Worm (Caenorhabditis elegans) whole organism, young adult: ENCODE measurements around the gene ZC513.3.

ENCODE experiments used
- B0261.1 ChIP-seq: sonication (generic microtip); optimal IDR thresholded peaks from 2 replicates; lab custom pipeline; 2016; ENCODE audit warnings: mild to moderate bottlenecking, missing genetic modification characterization, moderate library complexity, missing compliant biosample characterization
- B0336.3 ChIP-seq: fragments of 200-800 bp; sonication (Bioruptor generic); IDR thresholded peaks from 2 replicates; pipeline ENCODE4 v1.3.6; 2022; ENCODE audit warnings: missing genetic modification characterization, missing compliant biosample characterization
- C17E4.6 ChIP-seq: fragments of 200-800 bp; sonication (Bioruptor generic); IDR thresholded peaks from 2 replicates; pipeline ENCODE4 v1.3.6; 2022; ENCODE audit warnings: missing genetic modification reagents, missing genetic modification characterization, missing compliant biosample characterization
- F10E7.11 ChIP-seq: sonication (generic microtip); optimal IDR thresholded peaks from 2 replicates; lab custom pipeline; 2017; ENCODE audit warnings: mild to moderate bottlenecking, missing genetic modification characterization, moderate library complexity, missing compliant biosample characterization
- F22D6.2 ChIP-seq: sonication (generic microtip); optimal IDR thresholded peaks from 2 replicates; lab custom pipeline; 2016; ENCODE audit warnings: mild to moderate bottlenecking, missing genetic modification characterization, missing compliant biosample characterization
- F23B12.7 ChIP-seq: sonication (generic microtip); optimal IDR thresholded peaks from 2 replicates; lab custom pipeline; 2017; ENCODE audit warnings: missing genetic modification characterization, mild to moderate bottlenecking, missing compliant biosample characterization, antibody characterized with exemption, moderate library complexity; ENCODE audit not compliant: insufficient read depth
- F33H1.4 ChIP-seq: fragments of 200-800 bp; sonication (Bioruptor generic); IDR thresholded peaks from 2 replicates; pipeline ENCODE4 v1.3.6; 2022; ENCODE audit warnings: missing genetic modification reagents, missing genetic modification characterization, missing compliant biosample characterization
- F39B2.1 ChIP-seq: fragments of 200-800 bp; sonication (Bioruptor generic); IDR thresholded peaks from 2 replicates; pipeline ENCODE4 v1.3.6; 2022; ENCODE audit warnings: missing genetic modification reagents, missing genetic modification characterization, missing compliant biosample characterization
- F49E8.2 ChIP-seq: sonication (generic microtip); optimal IDR thresholded peaks from 3 replicates; lab custom pipeline; 2017; ENCODE audit warnings: missing genetic modification characterization, mild to moderate bottlenecking, missing compliant biosample characterization, antibody characterized with exemption, moderate library complexity; ENCODE audit not compliant: insufficient read depth
- T26A5.8 ChIP-seq: sonication (generic microtip); optimal IDR thresholded peaks from 2 replicates; lab custom pipeline; 2016; ENCODE audit warnings: missing genetic modification characterization, missing compliant biosample characterization
- Y53F4B.3 ChIP-seq: fragments of 200-800 bp; sonication (Bioruptor generic); IDR thresholded peaks from 2 replicates; pipeline ENCODE4 v1.3.6; 2022; ENCODE audit warnings: missing genetic modification reagents, missing genetic modification characterization, missing compliant biosample characterization
- Y53G8AR.9 ChIP-seq: fragments of 200-800 bp; sonication (Bioruptor generic); conservative IDR thresholded peaks from 2 replicates; pipeline ENCODE4 v1.3.6; 2022; ENCODE audit warnings: missing genetic modification reagents, missing genetic modification characterization, missing compliant biosample characterization
- Y56A3A.18 ChIP-seq: fragments of 200-800 bp; sonication (Bioruptor generic); IDR thresholded peaks from 2 replicates; pipeline ENCODE4 v1.3.6; 2022; ENCODE audit warnings: missing genetic modification reagents, missing genetic modification characterization, missing compliant biosample characterization
- Y67H2A.10 ChIP-seq: fragments of 200-800 bp; sonication (Bioruptor generic); conservative IDR thresholded peaks from 2 replicates; pipeline ENCODE4 v1.3.6; 2022; ENCODE audit warnings: missing genetic modification reagents, missing genetic modification characterization, missing compliant biosample characterization
- Y95B8A.8 ChIP-seq: fragments of 200-800 bp; sonication (Bioruptor generic); IDR thresholded peaks from 2 replicates; pipeline ENCODE4 v1.3.6; 2022; ENCODE audit warnings: missing genetic modification reagents, missing genetic modification characterization, missing compliant biosample characterization
- aptf-3 ChIP-seq: fragments of 200-800 bp; sonication (Bioruptor generic); IDR thresholded peaks from 2 replicates; pipeline ENCODE4 v1.3.6; 2022; ENCODE audit warnings: missing genetic modification characterization, missing compliant biosample characterization
- atf-7 ChIP-seq: sonication (generic microtip); optimal IDR thresholded peaks from 2 replicates; lab custom pipeline; 2017; ENCODE audit warnings: mild to moderate bottlenecking, missing genetic modification characterization, missing compliant biosample characterization
- attf-5 ChIP-seq: fragments of 200-800 bp; sonication (Bioruptor generic); optimal IDR thresholded peaks from 2 replicates; lab custom pipeline; 2018; ENCODE audit warnings: mild to moderate bottlenecking, missing genetic modification characterization, missing compliant biosample characterization
- attf-6 ChIP-seq: fragments of 200-800 bp; sonication (Bioruptor generic); IDR thresholded peaks from 2 replicates; pipeline ENCODE4 v1.3.6; 2022; ENCODE audit warnings: missing genetic modification reagents, missing genetic modification characterization, missing compliant biosample characterization
- ceh-40 ChIP-seq: fragments of 200-800 bp; sonication (Bioruptor generic); IDR thresholded peaks from 2 replicates; pipeline ENCODE4 v1.3.6; 2022; ENCODE audit warnings: missing genetic modification characterization, missing compliant biosample characterization
- ceh-58 ChIP-seq: fragments of 200-800 bp; sonication (Bioruptor generic); IDR thresholded peaks from 2 replicates; pipeline ENCODE4 v1.3.6; 2022; ENCODE audit warnings: missing genetic modification characterization, missing compliant biosample characterization
- ceh-79 ChIP-seq: sonication (generic microtip); optimal IDR thresholded peaks from 2 replicates; lab custom pipeline; 2017; ENCODE audit warnings: mild to moderate bottlenecking, missing genetic modification characterization, missing compliant biosample characterization
- die-1 ChIP-seq: sonication (generic microtip); optimal IDR thresholded peaks from 2 replicates; lab custom pipeline; 2016; ENCODE audit warnings: missing genotype, mild to moderate bottlenecking, missing genetic modification characterization, missing compliant biosample characterization
- dpff-1 ChIP-seq: sonication (generic microtip); optimal IDR thresholded peaks from 2 replicates; lab custom pipeline; 2017; ENCODE audit warnings: mild to moderate bottlenecking, missing genetic modification characterization, missing compliant biosample characterization
- efl-1 ChIP-seq: fragments of 150-350 bp; optimal IDR thresholded peaks from 2 replicates; lab custom pipeline; 2014; ENCODE audit warnings: missing biosample characterization, missing genetic modification reagents, missing genetic modification characterization
- egl-44 ChIP-seq: fragments of 200-800 bp; sonication (Bioruptor generic); IDR thresholded peaks from 2 replicates; pipeline ENCODE4 v1.3.6; 2022; ENCODE audit warnings: missing genetic modification reagents, missing genetic modification characterization, missing compliant biosample characterization
- fkh-3 ChIP-seq: sonication (generic microtip); optimal IDR thresholded peaks from 2 replicates; lab custom pipeline; 2016; ENCODE audit warnings: mild to moderate bottlenecking, missing genetic modification characterization, missing compliant biosample characterization
- hlh-26 ChIP-seq: fragments of 200-800 bp; sonication (Bioruptor generic); conservative IDR thresholded peaks from 2 replicates; pipeline ENCODE4 v1.3.6; 2022; ENCODE audit warnings: missing genetic modification reagents, missing genetic modification characterization, missing compliant biosample characterization
- hmg-1.2 ChIP-seq: fragments of 200-800 bp; sonication (Bioruptor generic); IDR thresholded peaks from 2 replicates; pipeline ENCODE4 v1.3.6; 2022; ENCODE audit warnings: missing genetic modification reagents, missing genetic modification characterization, missing compliant biosample characterization
- hmg-20 ChIP-seq: fragments of 200-800 bp; sonication (Bioruptor generic); IDR thresholded peaks from 2 replicates; pipeline ENCODE4 v1.3.6; 2022; ENCODE audit warnings: missing genetic modification reagents, missing genetic modification characterization, missing compliant biosample characterization
- hrde-1 ChIP-seq: sonication (generic microtip); optimal IDR thresholded peaks from 2 replicates; lab custom pipeline; 2016; ENCODE audit warnings: missing genetic modification characterization, mild to moderate bottlenecking, missing compliant biosample characterization, moderate library complexity, missing genotype, missing genetic modification reagents, borderline replicate concordance
- hsf-1 ChIP-seq: fragments of 200-800 bp; sonication (Bioruptor generic); IDR thresholded peaks from 2 replicates; pipeline ENCODE4 v1.3.6; 2022; ENCODE audit warnings: missing genetic modification reagents, missing genetic modification characterization, missing compliant biosample characterization
- let-607 ChIP-seq, 2 experiments: fragments of 200-800 bp in 1 of 2; sonication (Bioruptor generic) in 1 of 2; sonication (generic microtip) in 1 of 2; optimal IDR thresholded peaks; 2 replicates each; lab custom pipeline; 2016 to 2018; ENCODE audit warnings: mild to moderate bottlenecking in 2 of 2, missing compliant biosample characterization in 2 of 2, missing genetic modification characterization in 2 of 2, moderate library complexity in 2 of 2, missing genotype in 1 of 2
- lin-26 ChIP-seq: fragments of 200-800 bp; sonication (Bioruptor generic); IDR thresholded peaks from 2 replicates; pipeline ENCODE4 v1.3.6; 2022; ENCODE audit warnings: missing genetic modification reagents, missing genetic modification characterization, missing compliant biosample characterization
- lsl-1 ChIP-seq: fragments of 200-800 bp; sonication (Bioruptor generic); optimal IDR thresholded peaks from 2 replicates; lab custom pipeline; 2018; ENCODE audit warnings: mild to moderate bottlenecking, missing genetic modification characterization, moderate library complexity, missing compliant biosample characterization
- madf-6 ChIP-seq: fragments of 200-800 bp; sonication (Bioruptor generic); IDR thresholded peaks from 2 replicates; pipeline ENCODE4 v1.3.6; 2022; ENCODE audit warnings: missing genetic modification reagents, missing genetic modification characterization, missing compliant biosample characterization
- madf-8 ChIP-seq: fragments of 200-800 bp; sonication (Bioruptor generic); conservative IDR thresholded peaks from 2 replicates; pipeline ENCODE4 v1.3.6; 2022; ENCODE audit warnings: missing genetic modification reagents, missing genetic modification characterization, missing compliant biosample characterization
- mel-28 ChIP-seq: sonication (generic microtip); optimal IDR thresholded peaks from 2 replicates; lab custom pipeline; 2016; ENCODE audit warnings: borderline replicate concordance, mild to moderate bottlenecking, missing genetic modification characterization, missing compliant biosample characterization
- nfyb-1 ChIP-seq: fragments of 200-800 bp; sonication (Bioruptor generic); IDR thresholded peaks from 2 replicates; pipeline ENCODE4 v1.3.6; 2022; ENCODE audit warnings: missing genetic modification reagents, missing genetic modification characterization, missing compliant biosample characterization
- nhr-120 ChIP-seq: fragments of 200-800 bp; sonication (Bioruptor generic); IDR thresholded peaks from 2 replicates; pipeline ENCODE4 v1.3.6; 2022; ENCODE audit warnings: missing genetic modification characterization, missing compliant biosample characterization
- repo-1 ChIP-seq: sonication (generic microtip); optimal IDR thresholded peaks from 2 replicates; lab custom pipeline; 2017; ENCODE audit warnings: mild to moderate bottlenecking, missing genetic modification characterization, missing compliant biosample characterization
- snpc-1.1 ChIP-seq: sonication (generic microtip); optimal IDR thresholded peaks from 2 replicates; lab custom pipeline; 2017; ENCODE audit warnings: missing genetic modification characterization, mild to moderate bottlenecking, missing compliant biosample characterization, antibody characterized with exemption, moderate library complexity, missing genotype, missing genetic modification reagents; ENCODE audit not compliant: insufficient read depth
- sptf-2 ChIP-seq: fragments of 200-800 bp; sonication (Bioruptor generic); optimal IDR thresholded peaks from 2 replicates; lab custom pipeline; 2018; ENCODE audit warnings: mild to moderate bottlenecking, missing genetic modification characterization, missing compliant biosample characterization
- tbp1 ChIP-seq: fragments of 200-800 bp; sonication (Bioruptor generic); optimal IDR thresholded peaks from 2 replicates; lab custom pipeline; 2018; ENCODE audit warnings: mild to moderate bottlenecking, missing genetic modification characterization, missing compliant biosample characterization
- tlf-1 ChIP-seq: fragments of 200-800 bp; sonication (Bioruptor generic); optimal IDR thresholded peaks from 2 replicates; lab custom pipeline; 2018; ENCODE audit warnings: mild to moderate bottlenecking, missing genetic modification characterization, missing compliant biosample characterization
- xnd-1 ChIP-seq: sonication (generic microtip); optimal IDR thresholded peaks from 2 replicates; lab custom pipeline; 2016; ENCODE audit warnings: missing genotype, missing genetic modification reagents, missing genetic modification characterization, missing compliant biosample characterization
- zim-3 ChIP-seq: sonication (generic microtip); optimal IDR thresholded peaks from 2 replicates; lab custom pipeline; 2017; ENCODE audit warnings: mild to moderate bottlenecking, missing genetic modification characterization, moderate library complexity, missing compliant biosample characterization
- ztf-25 ChIP-seq: fragments of 200-800 bp; sonication (Bioruptor generic); IDR thresholded peaks from 2 replicates; pipeline ENCODE4 v1.3.6; 2022; ENCODE audit warnings: missing genetic modification reagents, missing genetic modification characterization, missing compliant biosample characterization
- ztf-3 ChIP-seq: fragments of 200-800 bp; sonication (Bioruptor generic); optimal IDR thresholded peaks from 2 replicates; lab custom pipeline; 2018; ENCODE audit warnings: mild to moderate bottlenecking, missing genetic modification characterization, missing compliant biosample characterization

The ZC513.3 gene

DNA sequence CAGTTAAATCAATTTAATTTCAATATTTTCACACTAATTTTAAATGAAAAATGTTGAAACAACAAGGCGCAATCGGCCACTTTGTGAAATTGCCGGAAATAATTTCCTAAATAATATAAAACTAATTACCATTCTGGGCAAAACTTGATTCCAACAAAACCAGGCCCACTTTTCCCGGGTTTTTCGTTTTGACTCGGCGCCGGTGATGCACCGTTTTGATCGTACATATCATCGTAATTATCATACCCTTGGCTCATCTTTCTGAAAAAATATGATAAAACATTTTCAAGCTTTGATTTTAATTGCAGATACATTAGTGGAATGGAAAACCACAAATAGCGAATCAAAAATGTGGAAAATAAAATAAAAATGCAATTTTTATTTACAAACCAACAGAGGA lies 34.8 kb upstream of the ZC513.3 start, which contains the start of gene rpb-9:
Gene rpb-9 (minus strand): TSS at position 314 of the 400 bp plus-strand sequence.
- no peak for TF ChIP-seq F22D6.2 (tag; lab: Kevin White, UChicago)
- no peak for TF ChIP-seq F33H1.4
- peak; percentile 27; the same call in 1 of the 2 replicates for TF ChIP-seq B0336.3 (GFP tag; lab: Robert Waterston, UW)
- TF ChIP-seq nhr-120 (GFP tag; lab: Robert Waterston, UW), result no peak
- no peak for TF ChIP-seq dpff-1 (tag; lab: Kevin White, UChicago)
- TF ChIP-seq fkh-3 (tag; lab: Kevin White, UChicago), result no peak
- TF ChIP-seq F49E8.2, result peak; percentile 30
- TF ChIP-seq sptf-2 (GFP tag; lab: Kevin White, UChicago), result no peak
- no peak for TF ChIP-seq F39B2.1 (GFP tag; lab: Robert Waterston, UW)
- no peak for TF ChIP-seq C17E4.6
- TF ChIP-seq hrde-1, result no peak
- peak; percentile 14 for TF ChIP-seq die-1
- peak; percentile 25; the same call in 1 of the 2 replicates for TF ChIP-seq Y56A3A.18 (GFP tag; lab: Robert Waterston, UW)
- no peak for TF ChIP-seq F10E7.11 (tag; lab: Kevin White, UChicago)
- TF ChIP-seq hmg-20 (GFP tag; lab: Robert Waterston, UW), result no peak
- TF ChIP-seq aptf-3 (GFP tag; lab: Robert Waterston, UW), result no peak
- TF ChIP-seq Y53F4B.3 (GFP tag; lab: Robert Waterston, UW), result no peak
- no peak for TF ChIP-seq zim-3
- TF ChIP-seq lin-26 (GFP tag; lab: Robert Waterston, UW), result no peak
- TF ChIP-seq ztf-3 (GFP tag; lab: Kevin White, UChicago), result no peak
- no peak for TF ChIP-seq lsl-1 (GFP tag; lab: Kevin White, UChicago)
- TF ChIP-seq hsf-1 (GFP tag; lab: Robert Waterston, UW), result 0 out of 2 replicates have a peak, but pooled peaks have one; percentile 30
- no peak for TF ChIP-seq hlh-26
- TF ChIP-seq madf-8 (GFP tag; lab: Robert Waterston, UW), result no peak
- no peak for TF ChIP-seq ztf-25 (GFP tag; lab: Robert Waterston, UW)
- TF ChIP-seq tlf-1 (GFP tag; lab: Kevin White, UChicago), result no peak
- no peak for TF ChIP-seq egl-44 (GFP tag; lab: Robert Waterston, UW)
- TF ChIP-seq tbp1, result no peak
- no peak for TF ChIP-seq Y95B8A.8 (GFP tag; lab: Robert Waterston, UW)
- no peak for TF ChIP-seq ceh-79 (tag; lab: Kevin White, UChicago)
- TF ChIP-seq repo-1 (tag; lab: Kevin White, UChicago), result no peak
- TF ChIP-seq snpc-1.1 (tag; lab: Kevin White, UChicago), result peak; percentile 10
- TF ChIP-seq B0261.1 (tag; lab: Kevin White, UChicago), result no peak
- TF ChIP-seq Y53G8AR.9, result no peak
- no peak for TF ChIP-seq xnd-1 (tag; lab: Kevin White, UChicago)
- TF ChIP-seq nfyb-1 (GFP tag; lab: Robert Waterston, UW), result 0 out of 2 replicates have a peak, but pooled peaks have one; percentile 16
- TF ChIP-seq attf-5 (GFP tag; lab: Kevin White, UChicago), result no peak
- peak; percentile 24; the same call in 1 of the 2 replicates for TF ChIP-seq hmg-1.2
- TF ChIP-seq let-607 (tag; optimal IDR thresholded peaks at IDR 0.05; lab: Kevin White, UChicago), result no peak
- no peak for TF ChIP-seq mel-28 (tag; lab: Kevin White, UChicago)
- no peak for TF ChIP-seq Y67H2A.10 (GFP tag; lab: Robert Waterston, UW)
- no peak for TF ChIP-seq T26A5.8
- no peak for TF ChIP-seq F23B12.7
- no peak for TF ChIP-seq attf-6 (GFP tag; lab: Robert Waterston, UW)
- no peak for TF ChIP-seq atf-7
- TF ChIP-seq ceh-58 (GFP tag; lab: Robert Waterston, UW), result no peak
- no peak for TF ChIP-seq ceh-40
- no peak for TF ChIP-seq efl-1 (GFP tag; lab: Kevin White, UChicago)
- no peak for TF ChIP-seq madf-6
